Fruit fly (Drosophila melanogaster): Measurements from ENCODE around the gene CG18788.

DNA sequence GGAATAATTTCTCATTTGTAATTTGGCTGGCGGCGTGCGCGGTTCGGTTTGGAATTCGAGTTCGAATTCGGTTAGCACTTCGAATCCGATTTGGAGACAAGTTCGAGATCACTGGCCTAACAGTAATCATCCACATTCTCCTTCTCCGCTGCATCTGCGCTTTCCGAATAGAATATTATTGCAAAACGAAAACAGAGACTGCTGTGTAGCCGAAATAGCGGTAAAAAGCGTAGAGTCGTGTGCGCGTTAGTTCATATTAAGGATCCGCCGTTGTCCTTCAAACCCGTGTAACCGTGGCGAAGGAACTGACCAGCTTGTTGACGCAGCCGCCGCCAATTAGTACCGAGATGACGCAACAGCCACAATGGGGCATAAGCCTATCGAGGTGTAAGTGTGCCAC is 6.6 kb upstream of the CG18788 start, which contains the start of gene dmGlut:
- TF ChIP-seq psq (optimal IDR thresholded peaks at IDR 0.05): no peak
- no peak for TF ChIP-seq pan (optimal IDR thresholded peaks at IDR 0.05)
- no peak for TF ChIP-seq Dll (optimal IDR thresholded peaks at IDR 0.05)
- TF ChIP-seq EcR (GFP tag; optimal IDR thresholded peaks at IDR 0.05): no peak
